Fruit fly (Drosophila melanogaster): ENCODE results near the gene Stim.

Stim gene

dm6 chrX:15941527-15941926 lies 1.3 kb upstream of the Stim start:
- TF ChIP-seq ttk (optimal IDR thresholded peaks at IDR 0.05) = no peak
- no peak for TF ChIP-seq Myc (optimal IDR thresholded peaks at IDR 0.05)
- TF ChIP-seq Sin3A (optimal IDR thresholded peaks at IDR 0.05) = no peak
- no peak for TF ChIP-seq psq (optimal IDR thresholded peaks at IDR 0.05)
- TF ChIP-seq h (optimal IDR thresholded peaks at IDR 0.05) = no peak
- TF ChIP-seq insv (optimal IDR thresholded peaks at IDR 0.05) = no peak

dm6 chrX:15940956-15941246 lies 650 bp upstream of the Stim start, which contains the start of gene CG8924:
TSS of gene CG8924 (plus strand) at chrX:15941077.
- TF ChIP-seq insv (optimal IDR thresholded peaks at IDR 0.05) = no peak
- TF ChIP-seq Sin3A (optimal IDR thresholded peaks at IDR 0.05) = no peak

- TF ChIP-seq h (optimal IDR thresholded peaks at IDR 0.05) (no peak), psq (optimal IDR thresholded peaks at IDR 0.05) (no peak), Myc (optimal IDR thresholded peaks at IDR 0.05) (no peak), Sin3A (optimal IDR thresholded peaks at IDR 0.05) (no peak), insv (optimal IDR thresholded peaks at IDR 0.05) (no peak), ttk (optimal IDR thresholded peaks at IDR 0.05) (no peak)
Measured at dm6 chrX:15934226-15934547, 6.1 kb downstream of the Stim start.

- no peak for TF ChIP-seq ttk (optimal IDR thresholded peaks at IDR 0.05)
- TF ChIP-seq Sin3A (optimal IDR thresholded peaks at IDR 0.05) = no peak
- no peak for TF ChIP-seq Myc (optimal IDR thresholded peaks at IDR 0.05)
- TF ChIP-seq insv (optimal IDR thresholded peaks at IDR 0.05) = no peak
- no peak for TF ChIP-seq h (optimal IDR thresholded peaks at IDR 0.05)
- TF ChIP-seq psq (optimal IDR thresholded peaks at IDR 0.05) = no peak
Measured at dm6 chrX:15933504-15934225, 6.6 kb downstream of the Stim start, which contains the start of gene Ranbp16. TSS of gene Ranbp16 (minus strand) at chrX:15933867.

dm6 chrX:15924805-15925204 lies 15.4 kb downstream of the Stim start, which contains the start of gene Lcch3:
TSS of gene Lcch3 (plus strand) at chrX:15925105.
- no peak for TF ChIP-seq psq (optimal IDR thresholded peaks at IDR 0.05)
- no peak for TF ChIP-seq insv (optimal IDR thresholded peaks at IDR 0.05)
- no peak for TF ChIP-seq Myc (optimal IDR thresholded peaks at IDR 0.05)
- TF ChIP-seq ttk (optimal IDR thresholded peaks at IDR 0.05) = no peak
- no peak for TF ChIP-seq Sin3A (optimal IDR thresholded peaks at IDR 0.05)
- no peak for TF ChIP-seq h (optimal IDR thresholded peaks at IDR 0.05)

- TF ChIP-seq Sin3A (optimal IDR thresholded peaks at IDR 0.05) = no peak
Measured at dm6 chrX:15921655-15922054, 18.6 kb downstream of the Stim start, which contains the start of gene CG8916. TSS of gene CG8916 (plus strand) at chrX:15921955.

- no peak for TF ChIP-seq Sin3A (optimal IDR thresholded peaks at IDR 0.05)
- TF ChIP-seq h (optimal IDR thresholded peaks at IDR 0.05) = no peak
- TF ChIP-seq insv (optimal IDR thresholded peaks at IDR 0.05) = no peak
- TF ChIP-seq ttk (optimal IDR thresholded peaks at IDR 0.05) = no peak
- TF ChIP-seq psq (optimal IDR thresholded peaks at IDR 0.05) = no peak
- no peak for TF ChIP-seq Myc (optimal IDR thresholded peaks at IDR 0.05)
Measured at dm6 chrX:15910570-15910969, 29.7 kb downstream of the Stim start, which contains the start of gene Lrp4. TSS of gene Lrp4 (plus strand) at chrX:15910870.

- TF ChIP-seq psq (optimal IDR thresholded peaks at IDR 0.05) (no peak), Myc (optimal IDR thresholded peaks at IDR 0.05) (no peak), Sin3A (optimal IDR thresholded peaks at IDR 0.05) (no peak), insv (optimal IDR thresholded peaks at IDR 0.05) (no peak), h (optimal IDR thresholded peaks at IDR 0.05) (no peak), ttk (optimal IDR thresholded peaks at IDR 0.05) (no peak)
Measured at dm6 chrX:15909564-15910284, 30.5 kb downstream of the Stim start, which contains the start of gene CycD. TSS of gene CycD (minus strand) at chrX:15909676.

dm6 chrX:15893732-15894264 lies 46.5 kb downstream of the Stim start:
- TF ChIP-seq psq (optimal IDR thresholded peaks at IDR 0.05) (no peak), Myc (optimal IDR thresholded peaks at IDR 0.05) (no peak), ttk (optimal IDR thresholded peaks at IDR 0.05) (no peak), Sin3A (optimal IDR thresholded peaks at IDR 0.05) (no peak), insv (optimal IDR thresholded peaks at IDR 0.05) (no peak), h (optimal IDR thresholded peaks at IDR 0.05) (no peak)

- TF ChIP-seq psq (optimal IDR thresholded peaks at IDR 0.05) (no peak), ttk (optimal IDR thresholded peaks at IDR 0.05) (no peak)
Measured at dm6 chrX:15891606-15892345, 48.5 kb downstream of the Stim start, which contains the start of gene shi. TSS of gene shi (plus strand) at chrX:15892116.

dm6 chrX:15889780-15890608 lies 50.3 kb downstream of the Stim start, which contains the start of the genes MSBP and CG15916:
TSS of gene MSBP (minus strand) at chrX:15890109.
TSS of gene CG15916 (plus strand) at chrX:15890589.
- TF ChIP-seq h (optimal IDR thresholded peaks at IDR 0.05) (no peak), Myc (optimal IDR thresholded peaks at IDR 0.05) (no peak), ttk (optimal IDR thresholded peaks at IDR 0.05) (no peak), Sin3A (optimal IDR thresholded peaks at IDR 0.05) (no peak), insv (optimal IDR thresholded peaks at IDR 0.05) (no peak), psq (optimal IDR thresholded peaks at IDR 0.05) (no peak)

Measured in Kc167 (cell line).